Worm (Caenorhabditis elegans) whole organism, mixed stage, embryonic: ENCODE measurements around the gene F56H11.2.

Experiments
- M03D4.4 ChIP-seq: sonication (generic microtip); optimal IDR thresholded peaks from 2 replicates; lab custom pipeline; 2017; ENCODE audit warnings: mild to moderate bottlenecking, missing genetic modification characterization, missing compliant biosample characterization
- bed-3 ChIP-seq: fragments of 200-800 bp; sonication (Bioruptor generic); optimal IDR thresholded peaks from 3 replicates; lab custom pipeline; 2018; ENCODE audit warnings: mild to moderate bottlenecking, missing genetic modification characterization, moderate library complexity, missing compliant biosample characterization
- blmp-1 ChIP-seq: fragments of 150-350 bp; optimal IDR thresholded peaks from 2 replicates; lab custom pipeline; 2014; ENCODE audit warnings: missing biosample characterization, missing genetic modification characterization
- ceh-39 ChIP-seq: fragments of 150-350 bp; optimal IDR thresholded peaks from 2 replicates; lab custom pipeline; 2014; ENCODE audit warnings: missing biosample characterization, missing genetic modification characterization
- ceh-43 ChIP-seq: fragments of 200-800 bp; sonication (Bioruptor generic); optimal IDR thresholded peaks from 2 replicates; lab custom pipeline; 2018; ENCODE audit warnings: mild to moderate bottlenecking, missing genetic modification characterization, moderate library complexity, missing compliant biosample characterization
- ceh-83 ChIP-seq: fragments of 200-800 bp; sonication (Bioruptor generic); optimal IDR thresholded peaks from 2 replicates; lab custom pipeline; 2018; ENCODE audit warnings: mild to moderate bottlenecking, missing genetic modification characterization, missing compliant biosample characterization
- ces-1 ChIP-seq: fragments of 150-350 bp; optimal IDR thresholded peaks from 2 replicates; lab custom pipeline; 2014; ENCODE audit warnings: missing biosample characterization, missing genetic modification reagents, missing genetic modification characterization
- cnd-1 ChIP-seq: fragments of 200-800 bp; sonication (Bioruptor generic); optimal IDR thresholded peaks from 2 replicates; lab custom pipeline; 2018; ENCODE audit warnings: mild to moderate bottlenecking, missing genetic modification characterization, missing compliant biosample characterization
- drap-1 ChIP-seq: fragments of 200-800 bp; sonication (Bioruptor generic); optimal IDR thresholded peaks from 3 replicates; lab custom pipeline; 2018; ENCODE audit warnings: mild to moderate bottlenecking, missing genetic modification characterization, missing compliant biosample characterization
- elt-1 ChIP-seq: sonication (generic microtip); optimal IDR thresholded peaks from 2 replicates; lab custom pipeline; 2017; ENCODE audit warnings: missing genetic modification characterization, mild to moderate bottlenecking, missing compliant biosample characterization, antibody characterized with exemption, moderate library complexity, borderline replicate concordance; ENCODE audit not compliant: insufficient read depth
- elt-3 ChIP-seq: fragments of 150-350 bp; optimal IDR thresholded peaks from 2 replicates; lab custom pipeline; 2014; ENCODE audit warnings: missing biosample characterization, missing genetic modification characterization
- flh-1 ChIP-seq: fragments of 200-800 bp; sonication (Bioruptor generic); optimal IDR thresholded peaks from 2 replicates; lab custom pipeline; 2018; ENCODE audit warnings: mild to moderate bottlenecking, missing genetic modification characterization, moderate library complexity, missing compliant biosample characterization
- ham-2 ChIP-seq: fragments of 200-800 bp; sonication (Bioruptor generic); optimal IDR thresholded peaks from 2 replicates; lab custom pipeline; 2018; ENCODE audit warnings: mild to moderate bottlenecking, missing genetic modification characterization, missing compliant biosample characterization
- hlh-1 ChIP-seq: fragments of 150-350 bp; optimal IDR thresholded peaks from 2 replicates; lab custom pipeline; 2014; ENCODE audit warnings: missing biosample characterization, missing genetic modification reagents, missing genetic modification characterization
- lin-13 ChIP-seq: fragments of 150-350 bp; optimal IDR thresholded peaks from 2 replicates; lab custom pipeline; 2014; ENCODE audit warnings: missing biosample characterization, missing genetic modification characterization
- lin-32 ChIP-seq: fragments of 200-800 bp; sonication (Bioruptor generic); optimal IDR thresholded peaks from 2 replicates; lab custom pipeline; 2018; ENCODE audit warnings: mild to moderate bottlenecking, missing genetic modification characterization, missing compliant biosample characterization
- lsy-2 ChIP-seq: fragments of 150-350 bp; optimal IDR thresholded peaks from 2 replicates; lab custom pipeline; 2014; ENCODE audit warnings: missing biosample characterization, missing genetic modification characterization
- mab-5 ChIP-seq: fragments of 150-350 bp; optimal IDR thresholded peaks from 2 replicates; lab custom pipeline; 2014; ENCODE audit warnings: missing biosample characterization, missing genetic modification characterization
- mep-1 ChIP-seq: fragments of 150-350 bp; optimal IDR thresholded peaks from 2 replicates; lab custom pipeline; 2017; ENCODE audit warnings: missing biosample characterization, missing genetic modification reagents, missing genetic modification characterization, inconsistent platforms
- mls-2 ChIP-seq: sonication (generic microtip); optimal IDR thresholded peaks from 2 replicates; lab custom pipeline; 2016; ENCODE audit warnings: mild to moderate bottlenecking, missing genetic modification characterization, moderate library complexity, missing compliant biosample characterization
- nhr-12 ChIP-seq: fragments of 150-350 bp; optimal IDR thresholded peaks from 2 replicates; lab custom pipeline; 2014; ENCODE audit warnings: missing biosample characterization, missing genetic modification characterization
- nhr-2 ChIP-seq: fragments of 150-350 bp; optimal IDR thresholded peaks from 2 replicates; lab custom pipeline; 2014; ENCODE audit warnings: missing biosample characterization, missing genetic modification characterization
- nhr-237 ChIP-seq: fragments of 150-350 bp; optimal IDR thresholded peaks from 2 replicates; lab custom pipeline; 2014; ENCODE audit warnings: missing biosample characterization, missing genetic modification characterization
- nhr-28 ChIP-seq: fragments of 150-350 bp; optimal IDR thresholded peaks from 2 replicates; lab custom pipeline; 2014; ENCODE audit warnings: missing biosample characterization, missing genetic modification characterization
- nhr-76 ChIP-seq: sonication (generic microtip); optimal IDR thresholded peaks from 2 replicates; lab custom pipeline; 2017; ENCODE audit warnings: missing biosample characterization, missing genetic modification characterization
- pha-4 ChIP-seq: fragments of 150-350 bp; optimal IDR thresholded peaks from 2 replicates; lab custom pipeline; 2018; ENCODE audit warnings: missing biosample characterization, missing genetic modification reagents, missing genetic modification characterization
- sem-2 ChIP-seq: fragments of 200-800 bp; sonication (Bioruptor generic); optimal IDR thresholded peaks from 2 replicates; lab custom pipeline; 2018; ENCODE audit warnings: mild to moderate bottlenecking, missing genetic modification characterization, missing compliant biosample characterization
- snpc-4 ChIP-seq: fragments of 150-350 bp; optimal IDR thresholded peaks from 2 replicates; lab custom pipeline; 2014; ENCODE audit warnings: missing biosample characterization, missing genetic modification characterization
- sptf-1 ChIP-seq: sonication (generic microtip); optimal IDR thresholded peaks from 2 replicates; lab custom pipeline; 2017; ENCODE audit warnings: mild to moderate bottlenecking, missing genetic modification characterization, moderate library complexity, missing compliant biosample characterization
- tbx-8 ChIP-seq: fragments of 200-800 bp; sonication (Bioruptor generic); optimal IDR thresholded peaks from 2 replicates; lab custom pipeline; 2018; ENCODE audit warnings: mild to moderate bottlenecking, missing genetic modification characterization, moderate library complexity, missing compliant biosample characterization
- unc-120 ChIP-seq: sonication (generic microtip); optimal IDR thresholded peaks from 2 replicates; lab custom pipeline; 2017; ENCODE audit warnings: missing genetic modification characterization, missing compliant biosample characterization; ENCODE audit not compliant: poor library complexity, severe bottlenecking
- unc-39 ChIP-seq: fragments of 150-350 bp; optimal IDR thresholded peaks from 2 replicates; lab custom pipeline; 2014; ENCODE audit warnings: missing biosample characterization, missing genetic modification characterization
- unc-62 ChIP-seq: fragments of 150-350 bp; optimal IDR thresholded peaks from 2 replicates; lab custom pipeline; 2014; ENCODE audit warnings: missing biosample characterization, missing genetic modification reagents, missing genetic modification characterization
- zip-8 ChIP-seq: fragments of 150-350 bp; optimal IDR thresholded peaks from 2 replicates; lab custom pipeline; 2014; ENCODE audit warnings: missing biosample characterization, missing genetic modification characterization
- ztf-11 ChIP-seq: fragments of 150-350 bp; optimal IDR thresholded peaks from 2 replicates; lab custom pipeline; 2014; ENCODE audit warnings: missing biosample characterization, missing genetic modification characterization

The F56H11.2 gene

DNA sequence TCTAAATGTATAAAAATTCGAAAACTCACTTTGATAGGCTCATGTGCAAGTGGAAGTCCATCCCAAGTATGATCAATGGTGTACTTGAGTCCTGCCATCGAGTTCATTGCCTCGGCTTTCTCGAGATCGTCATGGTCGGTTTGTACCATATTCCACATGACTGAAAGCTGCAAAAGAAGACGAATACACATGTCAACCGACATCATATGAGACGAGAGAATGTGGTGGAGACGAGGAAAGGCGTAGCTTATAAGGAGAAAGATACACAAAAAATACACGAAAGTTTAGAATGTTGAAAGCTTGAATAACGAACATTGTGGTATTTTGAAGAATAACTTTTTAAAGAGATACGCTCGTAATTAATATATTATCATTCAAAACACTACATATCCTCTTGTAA is 20.1 kb downstream of the F56H11.2 start, which contains the start of gene C33A12.3:
C33A12.3 (minus strand) TSS at position 167 of the 400 bp plus-strand sequence.
- TF ChIP-seq sptf-1 (tag; lab: Kevin White, UChicago) (no peak), nhr-12 (tag; lab: Kevin White, UChicago) (no peak), mep-1 (tag; lab: Kevin White, UChicago) (no peak), nhr-76 (no peak), elt-3 (no peak), nhr-237 (tag; lab: Kevin White, UChicago) (no peak), nhr-2 (no peak), zip-8 (no peak), elt-1 (tag; lab: Kevin White, UChicago) (no peak), unc-120 (tag; lab: Kevin White, UChicago) (no peak), nhr-28 (tag; lab: Kevin White, UChicago) (no peak), ceh-83 (GFP tag; lab: Kevin White, UChicago) (no peak), unc-39 (no peak)

ce11 chrIV:9511640-9512039 is 21.3 kb downstream of the F56H11.2 start:
- no peak for TF ChIP-seq tbx-8 (GFP tag; lab: Kevin White, UChicago)
- no peak for TF ChIP-seq cnd-1 (tag; lab: Kevin White, UChicago)
- TF ChIP-seq ces-1: no peak

ce11 chrIV:9511221-9511638 is 21.7 kb downstream of the F56H11.2 start:
- TF ChIP-seq nhr-76 (no peak), nhr-12 (tag; lab: Kevin White, UChicago) (no peak), hlh-1 (tag; lab: Kevin White, UChicago) (no peak), flh-1 (peak; percentile 7), sptf-1 (tag; lab: Kevin White, UChicago) (peak; percentile 23), blmp-1 (tag; lab: Kevin White, UChicago) (peak; percentile 44), cnd-1 (tag; lab: Kevin White, UChicago) (peak; percentile 24), ceh-43 (GFP tag; lab: Kevin White, UChicago) (no peak), zip-8 (no peak), tbx-8 (GFP tag; lab: Kevin White, UChicago) (no peak), lin-13 (tag; lab: Kevin White, UChicago) (no peak), nhr-28 (tag; lab: Kevin White, UChicago) (no peak), ham-2 (GFP tag; lab: Kevin White, UChicago) (no peak), mep-1 (tag; lab: Kevin White, UChicago) (peak; percentile 18), lin-32 (GFP tag; lab: Kevin White, UChicago) (no peak), ceh-83 (GFP tag; lab: Kevin White, UChicago) (no peak), snpc-4 (tag; lab: Kevin White, UChicago) (no peak), elt-3 (peak; percentile 33), sem-2 (no peak), drap-1 (GFP tag; lab: Kevin White, UChicago) (no peak), nhr-2 (peak; percentile 21), bed-3 (GFP tag; lab: Kevin White, UChicago) (no peak), nhr-237 (tag; lab: Kevin White, UChicago) (peak; percentile 18), M03D4.4 (tag; lab: Kevin White, UChicago) (no peak), ces-1 (peak; percentile 90), ztf-11 (tag; lab: Kevin White, UChicago) (no peak), pha-4 (tag; lab: Kevin White, UChicago) (peak; percentile 26), mab-5 (no peak), unc-39 (no peak), ceh-39 (tag; lab: Kevin White, UChicago) (peak; percentile 20), lsy-2 (tag; lab: Kevin White, UChicago) (peak; percentile 1), elt-1 (tag; lab: Kevin White, UChicago) (no peak), unc-62 (GFP tag; lab: Kevin White, UChicago) (peak; percentile 1), mls-2 (peak; percentile 52), unc-120 (tag; lab: Kevin White, UChicago) (peak; percentile 9)

DNA sequence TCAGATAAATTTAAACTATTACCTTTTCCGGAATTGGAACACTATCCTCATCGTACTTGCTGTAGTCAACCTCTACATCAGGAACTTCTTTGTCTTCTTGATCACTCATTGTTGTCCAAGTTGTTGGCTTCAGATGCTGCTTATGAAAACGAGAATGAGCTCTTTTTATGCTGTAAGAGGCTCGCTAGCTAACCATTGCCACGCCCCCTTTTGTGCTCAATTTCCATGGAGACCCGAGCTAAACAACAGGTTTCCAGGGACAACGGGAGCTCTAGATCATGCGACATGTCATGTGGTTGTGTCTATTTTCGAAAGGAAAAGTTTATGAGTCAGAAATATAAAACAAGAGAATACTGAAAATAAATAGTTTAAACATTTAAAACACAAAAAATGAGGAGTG is 22.5 kb downstream of the F56H11.2 start, which contains the start of gene C33A12.4:
C33A12.4 (minus strand) TSS at position 131 of the 400 bp plus-strand sequence.
- TF ChIP-seq nhr-2 (no peak), lin-13 (tag; lab: Kevin White, UChicago) (no peak), M03D4.4 (tag; lab: Kevin White, UChicago) (no peak), elt-3 (no peak), sptf-1 (tag; lab: Kevin White, UChicago) (no peak), nhr-28 (tag; lab: Kevin White, UChicago) (no peak), unc-120 (tag; lab: Kevin White, UChicago) (no peak), lsy-2 (tag; lab: Kevin White, UChicago) (no peak), sem-2 (no peak), hlh-1 (tag; lab: Kevin White, UChicago) (no peak), ham-2 (GFP tag; lab: Kevin White, UChicago) (no peak), unc-39 (no peak), drap-1 (GFP tag; lab: Kevin White, UChicago) (no peak), ceh-39 (tag; lab: Kevin White, UChicago) (no peak)
